Worm (Caenorhabditis elegans) whole organism, L2 larva: ENCODE results near the gene clec-7.
"Not testable (repeated sequence)": the region's sequence is repeated elsewhere in the genome, so short reads cannot be mapped to it uniquely, and the experiment has no call there.

Source experiments
- C34F6.9 ChIP-seq: fragments of 150-350 bp; optimal IDR thresholded peaks from 2 replicates; lab custom pipeline; 2014; ENCODE audit warnings: missing biosample characterization, missing genetic modification characterization
- F13H6.1 ChIP-seq: sonication (generic microtip); optimal IDR thresholded peaks from 2 replicates; lab custom pipeline; 2016; ENCODE audit warnings: missing genetic modification characterization, missing compliant biosample characterization
- Y55F3AM.14 ChIP-seq: fragments of 200-800 bp; sonication (Bioruptor generic); optimal IDR thresholded peaks from 2 replicates; lab custom pipeline; 2018; ENCODE audit warnings: mild to moderate bottlenecking, missing genetic modification characterization, missing compliant biosample characterization
- ZK546.5 ChIP-seq: sonication (generic microtip); optimal IDR thresholded peaks from 2 replicates; lab custom pipeline; 2017; ENCODE audit warnings: missing biosample characterization, missing genetic modification characterization
- alr-1 ChIP-seq: fragments of 150-350 bp; optimal IDR thresholded peaks from 2 replicates; lab custom pipeline; 2014; ENCODE audit warnings: missing biosample characterization, missing genetic modification characterization
- ama-1 ChIP-seq: fragments of 150-350 bp; optimal IDR thresholded peaks from 2 replicates; lab custom pipeline; 2018; ENCODE audit warnings: inconsistent platforms
- blmp-1 ChIP-seq: sonication (generic microtip); optimal IDR thresholded peaks from 2 replicates; lab custom pipeline; 2017; ENCODE audit warnings: missing genetic modification characterization, mild to moderate bottlenecking, missing compliant biosample characterization, antibody characterized with exemption, moderate library complexity; ENCODE audit not compliant: insufficient read depth
- ceh-16 ChIP-seq: fragments of 150-350 bp; optimal IDR thresholded peaks from 2 replicates; lab custom pipeline; 2014; ENCODE audit warnings: missing biosample characterization, missing genetic modification characterization
- ceh-82 ChIP-seq: fragments of 150-350 bp; optimal IDR thresholded peaks from 2 replicates; lab custom pipeline; 2014; ENCODE audit warnings: missing biosample characterization, missing genetic modification characterization
- crh-2 ChIP-seq: sonication (generic microtip); optimal IDR thresholded peaks from 2 replicates; lab custom pipeline; 2017; ENCODE audit warnings: missing biosample characterization, missing genetic modification characterization
- dmd-4 ChIP-seq: sonication (generic microtip); optimal IDR thresholded peaks from 2 replicates; lab custom pipeline; 2017; ENCODE audit warnings: missing biosample characterization, missing genetic modification characterization
- elt-1 ChIP-seq: fragments of 150-350 bp; optimal IDR thresholded peaks from 2 replicates; lab custom pipeline; 2014; ENCODE audit warnings: missing biosample characterization, missing genetic modification characterization
- elt-3 ChIP-seq: sonication (generic microtip); optimal IDR thresholded peaks from 2 replicates; lab custom pipeline; 2017; ENCODE audit warnings: missing biosample characterization, missing genetic modification characterization
- fos-1 ChIP-seq: fragments of 150-350 bp; optimal IDR thresholded peaks from 2 replicates; lab custom pipeline; 2014; ENCODE audit warnings: missing biosample characterization, missing genetic modification characterization
- lin-11 ChIP-seq: fragments of 150-350 bp; sonication (generic microtip); optimal IDR thresholded peaks from 2 replicates; lab custom pipeline; 2014; ENCODE audit warnings: missing biosample characterization, missing genetic modification characterization, inconsistent platforms, mixed read lengths
- lin-13 ChIP-seq: fragments of 150-350 bp; optimal IDR thresholded peaks from 2 replicates; lab custom pipeline; 2014; ENCODE audit warnings: missing biosample characterization, missing genetic modification reagents, missing genetic modification characterization
- lin-39 ChIP-seq: fragments of 150-350 bp; optimal IDR thresholded peaks from 2 replicates; lab custom pipeline; 2014; ENCODE audit warnings: missing biosample characterization, missing genetic modification reagents, missing genetic modification characterization
- lsy-2 ChIP-seq, 2 experiments: fragments of 150-350 bp in 1 of 2; sonication (generic microtip) in 1 of 2; optimal IDR thresholded peaks; 2 replicates each; lab custom pipeline; 2014 to 2017; ENCODE audit warnings: missing biosample characterization in 2 of 2, missing genetic modification characterization in 2 of 2
- mab-5 ChIP-seq: fragments of 150-350 bp; optimal IDR thresholded peaks from 2 replicates; lab custom pipeline; 2014; ENCODE audit warnings: missing biosample characterization, missing genetic modification characterization
- mbf-1 ChIP-seq: sonication (generic microtip); optimal IDR thresholded peaks from 2 replicates; lab custom pipeline; 2017; ENCODE audit warnings: missing biosample characterization, missing genetic modification characterization
- nhr-10 ChIP-seq: sonication (generic microtip); optimal IDR thresholded peaks from 2 replicates; lab custom pipeline; 2017; ENCODE audit warnings: missing biosample characterization, missing genetic modification characterization
- nhr-11 ChIP-seq: fragments of 150-350 bp; optimal IDR thresholded peaks from 2 replicates; lab custom pipeline; 2014; ENCODE audit warnings: missing biosample characterization, missing genetic modification characterization
- nhr-12 ChIP-seq: fragments of 150-350 bp; optimal IDR thresholded peaks from 2 replicates; lab custom pipeline; 2014; ENCODE audit warnings: missing biosample characterization, missing genetic modification characterization
- nhr-21 ChIP-seq: fragments of 150-350 bp; optimal IDR thresholded peaks from 2 replicates; lab custom pipeline; 2014; ENCODE audit warnings: missing biosample characterization, missing genetic modification characterization
- nhr-25 ChIP-seq: fragments of 150-350 bp; sonication (generic microtip); optimal IDR thresholded peaks from 3 replicates; lab custom pipeline; 2014; ENCODE audit warnings: missing biosample characterization, missing genetic modification characterization
- nhr-6 ChIP-seq: fragments of 150-350 bp; optimal IDR thresholded peaks from 2 replicates; lab custom pipeline; 2014; ENCODE audit warnings: missing biosample characterization, missing genetic modification characterization
- nhr-77 ChIP-seq: fragments of 150-350 bp; optimal IDR thresholded peaks from 2 replicates; lab custom pipeline; 2014; ENCODE audit warnings: missing biosample characterization, missing genetic modification characterization
- peb-1 ChIP-seq: fragments of 150-350 bp; optimal IDR thresholded peaks from 2 replicates; lab custom pipeline; 2014; ENCODE audit warnings: missing biosample characterization, missing genetic modification characterization
- sem-4 ChIP-seq: fragments of 150-350 bp; optimal IDR thresholded peaks from 2 replicates; lab custom pipeline; 2014; ENCODE audit warnings: missing biosample characterization, missing genetic modification reagents, missing genetic modification characterization
- snpc-4 ChIP-seq: fragments of 150-350 bp; optimal IDR thresholded peaks from 2 replicates; lab custom pipeline; 2014; ENCODE audit warnings: missing biosample characterization, missing genetic modification characterization
- unc-39 ChIP-seq: fragments of 150-350 bp; optimal IDR thresholded peaks from 2 replicates; lab custom pipeline; 2014; ENCODE audit warnings: missing biosample characterization, missing genetic modification characterization
- unc-55 ChIP-seq: fragments of 150-350 bp; sonication (generic microtip); optimal IDR thresholded peaks from 3 replicates; lab custom pipeline; 2014; ENCODE audit warnings: missing biosample characterization, missing genetic modification reagents, missing genetic modification characterization
- ztf-1 ChIP-seq: fragments of 200-800 bp; sonication (Bioruptor generic); conservative IDR thresholded peaks from 2 replicates; pipeline ENCODE4 v1.3.6; 2022; ENCODE audit warnings: missing genetic modification characterization, missing compliant biosample characterization

The clec-7 gene

ce11 chrV:7295270-7295669 lies 32.9 kb upstream of the clec-7 start, which contains the start of gene F07G11.4:
TSS of gene F07G11.4 (minus strand) at chrV:7295370.
- TF ChIP-seq snpc-4 = no peak
- no peak for TF ChIP-seq Y55F3AM.14 (GFP tag; lab: Kevin White, UChicago)
- TF ChIP-seq C34F6.9 (tag; lab: Kevin White, UChicago) = no peak
- no peak for TF ChIP-seq crh-2 (tag; lab: Kevin White, UChicago)
- TF ChIP-seq nhr-25 (tag; lab: Kevin White, UChicago) = no peak
- TF ChIP-seq nhr-21 = no peak
- no peak for TF ChIP-seq peb-1 (tag; lab: Kevin White, UChicago)
- TF ChIP-seq unc-55 = no peak
- no peak for TF ChIP-seq nhr-6 (tag; lab: Kevin White, UChicago)
- no peak for TF ChIP-seq fos-1 (tag; lab: Kevin White, UChicago)
- TF ChIP-seq lin-13 (GFP tag; lab: Kevin White, UChicago) = no peak
- no peak for TF ChIP-seq ZK546.5 (tag; lab: Kevin White, UChicago)
- no peak for TF ChIP-seq ama-1 (lab: Kevin White, UChicago)
- TF ChIP-seq elt-1 (tag; lab: Kevin White, UChicago) = no peak
- TF ChIP-seq nhr-12 (tag; lab: Kevin White, UChicago) = no peak
- no peak for TF ChIP-seq ceh-82 (tag; lab: Kevin White, UChicago)

ce11 chrV:7297263-7297662 lies 30.9 kb upstream of the clec-7 start, which contains the start of gene srj-32:
TSS of gene srj-32 (minus strand) at chrV:7297363.
- TF ChIP-seq lin-13 (GFP tag; lab: Kevin White, UChicago) (no peak), blmp-1 (tag; lab: Kevin White, UChicago) (no peak), ama-1 (lab: Kevin White, UChicago) (no peak)

ce11 chrV:7298463-7298862 lies 29.7 kb upstream of the clec-7 start, which contains the start of gene F07G11.3:
TSS of gene F07G11.3 (plus strand) at chrV:7298763.
- no peak for TF ChIP-seq nhr-77 (tag; lab: Kevin White, UChicago)
- TF ChIP-seq ztf-1 (GFP tag; lab: Robert Waterston, UW) = no peak
- TF ChIP-seq ceh-16 (tag; lab: Kevin White, UChicago) = no peak
- no peak for TF ChIP-seq nhr-11 (tag; lab: Kevin White, UChicago)

- TF ChIP-seq mbf-1, unc-39, elt-3 (tag; lab: Kevin White, UChicago): not testable (repeated sequence)
Measured at ce11 chrV:7304506-7304905, 23.7 kb upstream of the clec-7 start, which contains the start of gene F07G11.2. TSS of gene F07G11.2 (plus strand) at chrV:7304806.

- TF ChIP-seq fos-1 (tag; lab: Kevin White, UChicago) = no peak
- TF ChIP-seq alr-1 (tag; lab: Kevin White, UChicago) = no peak
- no peak for TF ChIP-seq lsy-2 (tag; optimal IDR thresholded peaks at IDR 0.05; lab: Kevin White, UChicago)
- no peak for TF ChIP-seq blmp-1 (tag; lab: Kevin White, UChicago)
- no peak for TF ChIP-seq lin-11
- no peak for TF ChIP-seq peb-1 (tag; lab: Kevin White, UChicago)
- TF ChIP-seq crh-2 (tag; lab: Kevin White, UChicago) = no peak
- TF ChIP-seq F13H6.1 = no peak
- TF ChIP-seq sem-4 (tag; lab: Kevin White, UChicago) = no peak
- no peak for TF ChIP-seq ceh-82 (tag; lab: Kevin White, UChicago)
- no peak for TF ChIP-seq elt-1 (tag; lab: Kevin White, UChicago)
- TF ChIP-seq mab-5 = no peak
- no peak for TF ChIP-seq ztf-1 (GFP tag; lab: Robert Waterston, UW)
- no peak for TF ChIP-seq nhr-11 (tag; lab: Kevin White, UChicago)
- TF ChIP-seq lin-39 (tag; lab: Kevin White, UChicago) = no peak
- TF ChIP-seq C34F6.9 (tag; lab: Kevin White, UChicago) = no peak
Measured at ce11 chrV:7307089-7307488, 21.1 kb upstream of the clec-7 start, which contains the start of gene F07G11.1. TSS of gene F07G11.1 (plus strand) at chrV:7307389.

ce11 chrV:7313233-7313632 lies 15.0 kb upstream of the clec-7 start, which contains the start of gene srx-6:
TSS of gene srx-6 (minus strand) at chrV:7313333.
- TF ChIP-seq crh-2 (tag; lab: Kevin White, UChicago) = no peak
- no peak for TF ChIP-seq ZK546.5 (tag; lab: Kevin White, UChicago)
- TF ChIP-seq fos-1 (tag; lab: Kevin White, UChicago) = no peak
- TF ChIP-seq dmd-4 (tag; lab: Kevin White, UChicago) = no peak
- no peak for TF ChIP-seq elt-3 (tag; lab: Kevin White, UChicago)
- TF ChIP-seq elt-1 (tag; lab: Kevin White, UChicago) = no peak
- no peak for TF ChIP-seq nhr-25 (tag; lab: Kevin White, UChicago)
- no peak for TF ChIP-seq nhr-10 (tag; lab: Kevin White, UChicago)
- no peak for TF ChIP-seq unc-39 (tag; lab: Kevin White, UChicago)
